Worm (Caenorhabditis elegans): ENCODE measurements around the gene C25G4.17.

C25G4.17 gene

DNA sequence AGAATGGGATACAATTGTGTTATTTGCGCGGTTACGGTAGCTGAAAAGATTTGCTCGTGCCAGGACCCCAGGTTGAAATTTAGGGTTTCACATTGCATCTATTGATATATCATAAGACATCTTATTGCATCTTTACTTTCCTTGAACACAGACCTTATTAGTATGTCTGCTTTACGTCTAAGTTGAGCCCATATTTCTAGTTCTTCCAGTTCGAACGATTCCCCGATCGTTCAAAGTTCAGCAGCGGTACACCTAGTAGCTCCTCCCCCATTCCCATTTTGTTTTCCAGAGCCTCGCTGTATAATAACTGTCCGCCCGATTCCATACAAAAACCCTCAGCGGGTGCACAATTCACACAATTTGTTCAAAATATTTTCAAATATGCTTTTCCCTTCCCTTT is at the start of gene C25G4.17:
TSS of gene C25G4.17 (plus strand) at position 301 of the 400 bp plus-strand sequence.
- TF ChIP-seq him-1 (tag; optimal IDR thresholded peaks at IDR 0.05) (no peak), W03F9.2 (tag; optimal IDR thresholded peaks at IDR 0.05) (no peak), dao-5 (tag; optimal IDR thresholded peaks at IDR 0.05) (no peak)

DNA sequence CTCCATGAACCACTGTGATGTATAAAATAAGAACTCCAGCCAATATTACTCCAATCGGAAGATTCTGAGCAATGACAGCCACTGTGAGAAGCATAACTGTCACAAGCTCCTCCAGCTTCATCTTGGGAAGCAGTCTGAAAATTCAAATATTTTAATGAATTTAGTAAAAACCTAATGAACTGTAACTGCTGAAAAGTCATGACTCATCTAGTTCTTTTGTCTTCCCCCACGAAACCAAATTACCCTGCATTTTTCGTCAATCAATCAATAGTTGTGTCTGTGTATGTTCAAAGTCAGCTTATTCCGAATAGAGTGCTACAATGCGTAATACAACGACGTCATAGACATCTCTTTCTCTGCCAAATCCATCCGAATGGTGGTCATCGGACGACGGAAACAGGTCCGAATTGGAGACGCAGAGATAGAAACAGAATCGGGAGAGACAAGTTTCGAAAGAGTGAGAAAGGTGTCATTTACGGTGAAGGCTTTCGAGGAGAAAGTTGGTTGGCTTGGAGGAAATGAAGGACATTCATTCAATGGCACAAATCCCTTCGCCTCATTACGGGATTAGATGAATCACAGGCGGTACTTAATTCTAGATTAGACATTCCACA is 45.1 kb upstream of the C25G4.17 start:
- TF ChIP-seq him-1 (tag; optimal IDR thresholded peaks at IDR 0.05) (no peak), W03F9.2 (tag; optimal IDR thresholded peaks at IDR 0.05) (no peak), dao-5 (tag; optimal IDR thresholded peaks at IDR 0.05) (no peak)

- no peak for TF ChIP-seq W03F9.2 (tag; optimal IDR thresholded peaks at IDR 0.05)
- TF ChIP-seq him-1 (tag; optimal IDR thresholded peaks at IDR 0.05): no peak
- no peak for TF ChIP-seq dao-5 (tag; optimal IDR thresholded peaks at IDR 0.05)
These were observed 43.4 kb upstream of the C25G4.17 start, which contains the start of gene acs-20 for ce11 chrIV:12398437-12398836. TSS of gene acs-20 (minus strand) at chrIV:12398706.

DNA sequence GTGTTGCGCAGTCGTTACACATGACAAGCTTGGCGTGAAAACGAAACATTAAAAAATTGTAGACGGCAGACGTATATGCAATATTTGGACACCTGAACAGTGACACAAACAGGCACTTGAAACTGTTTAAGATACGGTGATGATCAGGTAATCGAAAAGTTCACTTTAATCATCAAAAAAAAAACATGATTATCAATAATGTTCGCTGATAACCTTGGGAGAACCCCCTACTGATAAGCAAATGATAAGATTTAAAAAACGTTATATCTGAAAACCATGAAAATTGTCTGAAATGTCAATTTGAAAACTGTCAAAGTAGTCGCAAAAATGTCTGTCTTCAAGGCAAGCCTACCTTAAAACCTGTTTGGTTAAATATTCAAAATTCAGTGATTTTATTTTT is 41.8 kb upstream of the C25G4.17 start:
- TF ChIP-seq W03F9.2 (tag; optimal IDR thresholded peaks at IDR 0.05) (no peak), him-1 (tag; optimal IDR thresholded peaks at IDR 0.05) (no peak), dao-5 (tag; optimal IDR thresholded peaks at IDR 0.05) (no peak)

DNA sequence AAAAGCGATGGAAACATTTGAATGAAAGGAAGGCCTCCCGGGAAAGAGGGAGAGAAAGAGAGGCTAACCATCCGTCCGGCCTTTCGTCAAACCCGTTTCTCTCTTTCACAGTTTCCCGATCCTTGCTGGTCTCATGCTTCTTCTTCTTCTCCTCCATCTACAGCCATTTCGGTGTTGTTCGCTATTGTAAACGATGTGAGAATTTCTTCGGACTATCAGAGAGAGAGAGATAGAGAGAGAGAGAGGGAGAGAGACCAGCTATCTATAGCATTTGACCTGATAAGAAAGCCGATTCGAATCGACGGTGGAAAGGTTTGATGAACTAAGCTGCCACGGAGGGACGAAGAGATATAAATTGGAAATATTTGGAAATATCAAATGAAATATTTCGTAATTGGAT is 38.4 kb upstream of the C25G4.17 start:
- TF ChIP-seq him-1 (tag; optimal IDR thresholded peaks at IDR 0.05) (no peak), W03F9.2 (tag; optimal IDR thresholded peaks at IDR 0.05) (no peak), dao-5 (tag; optimal IDR thresholded peaks at IDR 0.05) (no peak)

ce11 chrIV:12404137-12404536 is 37.7 kb upstream of the C25G4.17 start, which contains the start of gene gex-3:
TSS of gene gex-3 (plus strand) at chrIV:12404431.
- TF ChIP-seq dao-5 (tag; optimal IDR thresholded peaks at IDR 0.05): no peak
- TF ChIP-seq him-1 (tag; optimal IDR thresholded peaks at IDR 0.05): no peak
- peak; percentile 94 for TF ChIP-seq W03F9.2 (tag; optimal IDR thresholded peaks at IDR 0.05)

ce11 chrIV:12408625-12409024 is 33.2 kb upstream of the C25G4.17 start, which contains the start of gene dsb-1:
TSS of gene dsb-1 (plus strand) at chrIV:12408925.
- TF ChIP-seq him-1 (tag; optimal IDR thresholded peaks at IDR 0.05) (no peak), W03F9.2 (tag; optimal IDR thresholded peaks at IDR 0.05) (no peak), dao-5 (tag; optimal IDR thresholded peaks at IDR 0.05) (no peak)

DNA sequence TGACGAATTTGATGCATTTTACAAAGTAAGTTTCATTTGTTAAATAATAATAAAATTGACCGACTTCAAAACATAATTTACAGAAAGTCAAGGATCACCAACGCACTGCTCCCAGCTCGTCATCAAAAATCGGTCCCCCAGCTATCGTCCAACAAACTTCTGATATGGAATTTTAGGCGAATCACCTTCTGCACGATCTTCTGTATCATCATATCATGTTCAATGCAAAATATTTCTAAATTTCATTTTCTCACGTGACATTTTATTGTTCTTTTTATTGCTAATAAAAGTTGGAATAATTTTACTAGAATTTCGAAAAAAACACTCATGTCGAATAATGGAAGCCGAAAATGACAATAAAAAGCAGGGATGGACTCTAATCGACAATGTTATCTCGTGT is 31.6 kb upstream of the C25G4.17 start, which contains the start of gene acl-13:
TSS of gene acl-13 (plus strand) at position 301 of the 400 bp plus-strand sequence.
- no peak for TF ChIP-seq dao-5 (tag; optimal IDR thresholded peaks at IDR 0.05)
- no peak for TF ChIP-seq W03F9.2 (tag; optimal IDR thresholded peaks at IDR 0.05)
- no peak for TF ChIP-seq him-1 (tag; optimal IDR thresholded peaks at IDR 0.05)

DNA sequence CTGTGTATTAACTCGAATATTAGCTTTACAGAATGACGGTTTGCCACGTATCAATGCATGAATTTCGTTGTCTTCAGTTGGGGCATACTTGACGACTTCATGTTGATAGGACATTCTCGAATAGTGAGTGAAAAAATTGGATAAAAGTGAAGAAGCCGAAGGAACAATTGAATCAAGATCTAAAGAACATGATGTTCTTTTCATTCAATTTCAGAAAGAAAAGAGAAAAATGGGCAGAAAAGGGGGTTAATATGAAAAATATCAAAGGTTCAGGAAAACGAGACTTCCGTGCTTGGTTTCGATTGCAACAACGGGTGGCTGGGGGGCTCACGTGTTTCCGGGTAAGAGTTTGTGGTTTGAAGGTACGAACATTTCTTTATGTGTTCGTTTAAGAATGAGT is 27.2 kb upstream of the C25G4.17 start:
- no peak for TF ChIP-seq W03F9.2 (tag; optimal IDR thresholded peaks at IDR 0.05)
- no peak for TF ChIP-seq dao-5 (tag; optimal IDR thresholded peaks at IDR 0.05)
- TF ChIP-seq him-1 (tag; optimal IDR thresholded peaks at IDR 0.05): no peak

ce11 chrIV:12416629-12417404 is 25.0 kb upstream of the C25G4.17 start:
- TF ChIP-seq dao-5 (tag; optimal IDR thresholded peaks at IDR 0.05) (no peak), W03F9.2 (tag; optimal IDR thresholded peaks at IDR 0.05) (no peak)

ce11 chrIV:12417536-12418195 is 24.1 kb upstream of the C25G4.17 start, which contains the start of gene F08G5.3:
TSS of gene F08G5.3 (minus strand) at chrIV:12417586.
- TF ChIP-seq him-1 (tag; optimal IDR thresholded peaks at IDR 0.05): peak; percentile 52
- peak; percentile 36 for TF ChIP-seq dao-5 (tag; optimal IDR thresholded peaks at IDR 0.05)
- TF ChIP-seq W03F9.2 (tag; optimal IDR thresholded peaks at IDR 0.05): no peak

- TF ChIP-seq him-1 (tag; optimal IDR thresholded peaks at IDR 0.05) (no peak), W03F9.2 (tag; optimal IDR thresholded peaks at IDR 0.05) (no peak), dao-5 (tag; optimal IDR thresholded peaks at IDR 0.05) (no peak)
These were observed 22.5 kb upstream of the C25G4.17 start for ce11 chrIV:12419291-12419690.

DNA sequence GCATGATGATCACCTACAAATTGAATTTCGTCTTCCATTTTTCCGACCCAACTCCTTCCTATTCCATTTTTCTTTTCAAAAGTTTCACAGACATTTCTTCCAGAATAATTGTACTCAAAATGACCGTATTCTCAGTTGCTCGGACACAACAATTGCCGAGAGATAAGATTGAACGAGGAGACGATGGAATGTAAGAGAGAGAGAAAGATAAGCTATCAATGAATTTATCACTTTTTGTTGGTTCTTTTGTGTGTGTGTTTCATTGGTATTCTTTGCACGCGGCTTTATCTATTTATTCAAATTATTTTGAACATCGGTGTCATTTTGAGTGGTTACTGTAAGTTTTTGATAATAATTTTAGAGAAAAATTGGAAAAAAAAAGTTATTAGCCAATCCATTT is 21.4 kb upstream of the C25G4.17 start, which contains the start of gene ugt-65:
TSS of gene ugt-65 (plus strand) at position 229 of the 400 bp plus-strand sequence.
- TF ChIP-seq dao-5 (tag; optimal IDR thresholded peaks at IDR 0.05) (no peak), him-1 (tag; optimal IDR thresholded peaks at IDR 0.05) (no peak), W03F9.2 (tag; optimal IDR thresholded peaks at IDR 0.05) (no peak)

DNA sequence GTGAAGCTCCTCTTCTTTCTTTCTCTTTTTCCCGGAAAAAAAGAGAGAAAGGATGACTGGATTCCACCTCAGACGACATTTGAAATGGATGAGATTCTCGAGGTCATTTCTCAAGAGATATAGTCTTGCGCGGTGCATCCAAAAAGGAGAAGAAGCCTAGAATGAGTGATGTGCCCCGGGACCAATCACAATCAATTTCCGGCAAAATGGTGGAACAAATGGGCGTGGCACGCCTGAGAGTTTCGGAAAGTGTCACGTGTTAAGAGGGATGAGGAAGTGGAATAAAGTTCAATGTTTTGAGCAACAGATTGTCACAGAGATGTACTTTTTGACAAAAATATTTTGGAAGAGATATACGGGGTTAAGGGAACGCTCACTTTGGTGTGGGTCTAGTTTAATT is 16.2 kb upstream of the C25G4.17 start:
- TF ChIP-seq W03F9.2 (tag; optimal IDR thresholded peaks at IDR 0.05): no peak
- TF ChIP-seq dao-5 (tag; optimal IDR thresholded peaks at IDR 0.05): no peak
- no peak for TF ChIP-seq him-1 (tag; optimal IDR thresholded peaks at IDR 0.05)

Data from whole organism, L4/young adult.